Fruit fly (Drosophila melanogaster): ENCODE data around the gene CG8892.
A peak's percentile ranks its signal among the peaks of the same experiment; 100 is the strongest.

Gene CG8892

dm6 chr2L:4965923-4966322, 15.5 kb downstream of the CG8892 start:
- no peak for TF ChIP-seq toe (GFP tag; optimal IDR thresholded peaks at IDR 0.05)
- no peak for TF ChIP-seq cnc (optimal IDR thresholded peaks at IDR 0.05)
- TF ChIP-seq CG7101 (tag; optimal IDR thresholded peaks at IDR 0.05): no peak
- TF ChIP-seq Clk (GFP tag; optimal IDR thresholded peaks at IDR 0.05): no peak
- no peak for TF ChIP-seq Crg-1 (GFP tag; optimal IDR thresholded peaks at IDR 0.05)

- TF ChIP-seq CG1620 (GFP tag; optimal IDR thresholded peaks at IDR 0.05): peak; percentile 24
- no peak for TF ChIP-seq CG5204 (GFP tag; optimal IDR thresholded peaks at IDR 0.05)
- no peak for TF ChIP-seq cnc (optimal IDR thresholded peaks at IDR 0.05)
- TF ChIP-seq Hr96 (GFP tag; optimal IDR thresholded peaks at IDR 0.05): no peak
- peak; percentile 96 for TF ChIP-seq CG14711 (tag; optimal IDR thresholded peaks at IDR 0.05)
- TF ChIP-seq ovo (GFP tag; optimal IDR thresholded peaks at IDR 0.05): no peak
- no peak for TF ChIP-seq kay (GFP tag; ENCODE audit: borderline replicate concordance)
- TF ChIP-seq CG11617 (GFP tag; optimal IDR thresholded peaks at IDR 0.05): peak; percentile 52
- no peak for TF ChIP-seq Crg-1 (GFP tag; optimal IDR thresholded peaks at IDR 0.05)
- TF ChIP-seq tj (GFP tag; optimal IDR thresholded peaks at IDR 0.05): peak; percentile 3
- TF ChIP-seq pad (GFP tag; optimal IDR thresholded peaks at IDR 0.05): no peak
- peak; percentile 27 for TF ChIP-seq CG7101 (tag; optimal IDR thresholded peaks at IDR 0.05)
- TF ChIP-seq toe (GFP tag; optimal IDR thresholded peaks at IDR 0.05): no peak
- TF ChIP-seq bab1 (GFP tag; optimal IDR thresholded peaks at IDR 0.05): peak; percentile 13
- no peak for TF ChIP-seq Mnt (GFP tag; optimal IDR thresholded peaks at IDR 0.05)
- TF ChIP-seq CG7045 (GFP tag; optimal IDR thresholded peaks at IDR 0.05): no peak
- peak; percentile 53 for TF ChIP-seq CG12768 (GFP tag; optimal IDR thresholded peaks at IDR 0.05)
- TF ChIP-seq cic (GFP tag; optimal IDR thresholded peaks at IDR 0.05): no peak
- peak; percentile 2 for TF ChIP-seq Clk (GFP tag; optimal IDR thresholded peaks at IDR 0.05)
- no peak for TF ChIP-seq CG33017 (tag; optimal IDR thresholded peaks at IDR 0.05)
Measured at dm6 chr2L:4965420-4965819, 16.0 kb downstream of the CG8892 start, which contains the start of gene CG34125. Gene CG34125 (plus strand): TSS chr2L:4965673.

dm6 chr2L:4958111-4958510, 23.3 kb downstream of the CG8892 start, which contains the start of gene CG34124:
Gene CG34124 (plus strand): TSS chr2L:4958411.
- TF ChIP-seq CG33017 (tag; optimal IDR thresholded peaks at IDR 0.05): no peak
- TF ChIP-seq Hr96 (GFP tag; optimal IDR thresholded peaks at IDR 0.05): no peak
- no peak for TF ChIP-seq bab1 (GFP tag; optimal IDR thresholded peaks at IDR 0.05)
- TF ChIP-seq Mnt (GFP tag; optimal IDR thresholded peaks at IDR 0.05): no peak
- no peak for TF ChIP-seq CG1620 (GFP tag; optimal IDR thresholded peaks at IDR 0.05)
- TF ChIP-seq tj (GFP tag; optimal IDR thresholded peaks at IDR 0.05): no peak
- no peak for TF ChIP-seq CG14711 (tag; optimal IDR thresholded peaks at IDR 0.05)
- TF ChIP-seq toe (GFP tag; optimal IDR thresholded peaks at IDR 0.05): no peak
- no peak for TF ChIP-seq cic (GFP tag; optimal IDR thresholded peaks at IDR 0.05)
- TF ChIP-seq Clk (GFP tag; optimal IDR thresholded peaks at IDR 0.05): no peak
- TF ChIP-seq ovo (GFP tag; optimal IDR thresholded peaks at IDR 0.05): no peak
- no peak for TF ChIP-seq Crg-1 (GFP tag; optimal IDR thresholded peaks at IDR 0.05)
- TF ChIP-seq CG7101 (tag; optimal IDR thresholded peaks at IDR 0.05): no peak
- TF ChIP-seq cnc (optimal IDR thresholded peaks at IDR 0.05): no peak
- no peak for TF ChIP-seq CG5204 (GFP tag; optimal IDR thresholded peaks at IDR 0.05)
- TF ChIP-seq CG7045 (GFP tag; optimal IDR thresholded peaks at IDR 0.05): no peak
- TF ChIP-seq CG12768 (GFP tag; optimal IDR thresholded peaks at IDR 0.05): no peak
- TF ChIP-seq kay (GFP tag; ENCODE audit: borderline replicate concordance): no peak
- TF ChIP-seq pad (GFP tag; optimal IDR thresholded peaks at IDR 0.05): no peak
- no peak for TF ChIP-seq CG11617 (GFP tag; optimal IDR thresholded peaks at IDR 0.05)

dm6 chr2L:4955094-4955823, 26.1 kb downstream of the CG8892 start, which contains the start of the genes Jon25Bi and Marcal1:
Gene Jon25Bi (minus strand): TSS chr2L:4955144.
Gene Marcal1 (plus strand): TSS chr2L:4955509.
- TF ChIP-seq CG7045 (GFP tag; optimal IDR thresholded peaks at IDR 0.05): no peak
- TF ChIP-seq cnc (optimal IDR thresholded peaks at IDR 0.05): no peak
- no peak for TF ChIP-seq kay (GFP tag; ENCODE audit: borderline replicate concordance)
- TF ChIP-seq Clk (GFP tag; optimal IDR thresholded peaks at IDR 0.05): no peak
- no peak for TF ChIP-seq CG7101 (tag; optimal IDR thresholded peaks at IDR 0.05)
- TF ChIP-seq tj (GFP tag; optimal IDR thresholded peaks at IDR 0.05): no peak
- TF ChIP-seq CG5204 (GFP tag; optimal IDR thresholded peaks at IDR 0.05): no peak
- no peak for TF ChIP-seq CG1620 (GFP tag; optimal IDR thresholded peaks at IDR 0.05)
- TF ChIP-seq CG33017 (tag; optimal IDR thresholded peaks at IDR 0.05): no peak
- TF ChIP-seq CG14711 (tag; optimal IDR thresholded peaks at IDR 0.05): no peak
- no peak for TF ChIP-seq toe (GFP tag; optimal IDR thresholded peaks at IDR 0.05)
- no peak for TF ChIP-seq Crg-1 (GFP tag; optimal IDR thresholded peaks at IDR 0.05)
- no peak for TF ChIP-seq Hr96 (GFP tag; optimal IDR thresholded peaks at IDR 0.05)
- TF ChIP-seq Mnt (GFP tag; optimal IDR thresholded peaks at IDR 0.05): no peak
- no peak for TF ChIP-seq cic (GFP tag; optimal IDR thresholded peaks at IDR 0.05)
- TF ChIP-seq ovo (GFP tag; optimal IDR thresholded peaks at IDR 0.05): no peak
- no peak for TF ChIP-seq pad (GFP tag; optimal IDR thresholded peaks at IDR 0.05)
- no peak for TF ChIP-seq CG11617 (GFP tag; optimal IDR thresholded peaks at IDR 0.05)

- TF ChIP-seq tj (GFP tag; optimal IDR thresholded peaks at IDR 0.05) (no peak), pad (GFP tag; optimal IDR thresholded peaks at IDR 0.05) (no peak), CG33017 (tag; optimal IDR thresholded peaks at IDR 0.05) (no peak), cic (GFP tag; optimal IDR thresholded peaks at IDR 0.05) (peak; percentile 93)
Measured at dm6 chr2L:4953086-4953570, 28.3 kb downstream of the CG8892 start, which contains the start of gene Jon25Bii. Gene Jon25Bii (minus strand): TSS chr2L:4953136.

- TF ChIP-seq CG5204 (GFP tag; optimal IDR thresholded peaks at IDR 0.05): no peak
- TF ChIP-seq kay (GFP tag; ENCODE audit: borderline replicate concordance): no peak
- TF ChIP-seq CG11617 (GFP tag; optimal IDR thresholded peaks at IDR 0.05): no peak
- no peak for TF ChIP-seq cnc (optimal IDR thresholded peaks at IDR 0.05)
- TF ChIP-seq pad (GFP tag; optimal IDR thresholded peaks at IDR 0.05): no peak
- no peak for TF ChIP-seq CG1620 (GFP tag; optimal IDR thresholded peaks at IDR 0.05)
- TF ChIP-seq Mnt (GFP tag; optimal IDR thresholded peaks at IDR 0.05): no peak
- TF ChIP-seq ovo (GFP tag; optimal IDR thresholded peaks at IDR 0.05): no peak
- TF ChIP-seq cic (GFP tag; optimal IDR thresholded peaks at IDR 0.05): no peak
- no peak for TF ChIP-seq CG7101 (tag; optimal IDR thresholded peaks at IDR 0.05)
- TF ChIP-seq Crg-1 (GFP tag; optimal IDR thresholded peaks at IDR 0.05): no peak
Measured at dm6 chr2L:4950667-4951066, 30.7 kb downstream of the CG8892 start, which contains the start of gene Jon25Biii. Gene Jon25Biii (minus strand): TSS chr2L:4950767.

Data from whole organism, adult.